Worm (Caenorhabditis elegans) whole organism, mixed stage, embryonic: Measurements from ENCODE around the gene twk-42.

Source experiments
- M03D4.4 ChIP-seq: sonication (generic microtip); optimal IDR thresholded peaks from 2 replicates; lab custom pipeline; 2017; ENCODE audit warnings: mild to moderate bottlenecking, missing genetic modification characterization, missing compliant biosample characterization
- bed-3 ChIP-seq: fragments of 200-800 bp; sonication (Bioruptor generic); optimal IDR thresholded peaks from 3 replicates; lab custom pipeline; 2018; ENCODE audit warnings: mild to moderate bottlenecking, missing genetic modification characterization, moderate library complexity, missing compliant biosample characterization
- blmp-1 ChIP-seq: fragments of 150-350 bp; optimal IDR thresholded peaks from 2 replicates; lab custom pipeline; 2014; ENCODE audit warnings: missing biosample characterization, missing genetic modification characterization
- ceh-39 ChIP-seq: fragments of 150-350 bp; optimal IDR thresholded peaks from 2 replicates; lab custom pipeline; 2014; ENCODE audit warnings: missing biosample characterization, missing genetic modification characterization
- ceh-43 ChIP-seq: fragments of 200-800 bp; sonication (Bioruptor generic); optimal IDR thresholded peaks from 2 replicates; lab custom pipeline; 2018; ENCODE audit warnings: mild to moderate bottlenecking, missing genetic modification characterization, moderate library complexity, missing compliant biosample characterization
- ceh-83 ChIP-seq: fragments of 200-800 bp; sonication (Bioruptor generic); optimal IDR thresholded peaks from 2 replicates; lab custom pipeline; 2018; ENCODE audit warnings: mild to moderate bottlenecking, missing genetic modification characterization, missing compliant biosample characterization
- ces-1 ChIP-seq: fragments of 150-350 bp; optimal IDR thresholded peaks from 2 replicates; lab custom pipeline; 2014; ENCODE audit warnings: missing biosample characterization, missing genetic modification reagents, missing genetic modification characterization
- cnd-1 ChIP-seq: fragments of 200-800 bp; sonication (Bioruptor generic); optimal IDR thresholded peaks from 2 replicates; lab custom pipeline; 2018; ENCODE audit warnings: mild to moderate bottlenecking, missing genetic modification characterization, missing compliant biosample characterization
- elt-1 ChIP-seq: sonication (generic microtip); optimal IDR thresholded peaks from 2 replicates; lab custom pipeline; 2017; ENCODE audit warnings: missing genetic modification characterization, mild to moderate bottlenecking, missing compliant biosample characterization, antibody characterized with exemption, moderate library complexity, borderline replicate concordance; ENCODE audit not compliant: insufficient read depth
- elt-3 ChIP-seq: fragments of 150-350 bp; optimal IDR thresholded peaks from 2 replicates; lab custom pipeline; 2014; ENCODE audit warnings: missing biosample characterization, missing genetic modification characterization
- flh-1 ChIP-seq: fragments of 200-800 bp; sonication (Bioruptor generic); optimal IDR thresholded peaks from 2 replicates; lab custom pipeline; 2018; ENCODE audit warnings: mild to moderate bottlenecking, missing genetic modification characterization, moderate library complexity, missing compliant biosample characterization
- ham-2 ChIP-seq: fragments of 200-800 bp; sonication (Bioruptor generic); optimal IDR thresholded peaks from 2 replicates; lab custom pipeline; 2018; ENCODE audit warnings: mild to moderate bottlenecking, missing genetic modification characterization, missing compliant biosample characterization
- lin-32 ChIP-seq: fragments of 200-800 bp; sonication (Bioruptor generic); optimal IDR thresholded peaks from 2 replicates; lab custom pipeline; 2018; ENCODE audit warnings: mild to moderate bottlenecking, missing genetic modification characterization, missing compliant biosample characterization
- lsy-2 ChIP-seq: fragments of 150-350 bp; optimal IDR thresholded peaks from 2 replicates; lab custom pipeline; 2014; ENCODE audit warnings: missing biosample characterization, missing genetic modification characterization
- mab-5 ChIP-seq: fragments of 150-350 bp; optimal IDR thresholded peaks from 2 replicates; lab custom pipeline; 2014; ENCODE audit warnings: missing biosample characterization, missing genetic modification characterization
- mep-1 ChIP-seq: fragments of 150-350 bp; optimal IDR thresholded peaks from 2 replicates; lab custom pipeline; 2017; ENCODE audit warnings: missing biosample characterization, missing genetic modification reagents, missing genetic modification characterization, inconsistent platforms
- mls-2 ChIP-seq: sonication (generic microtip); optimal IDR thresholded peaks from 2 replicates; lab custom pipeline; 2016; ENCODE audit warnings: mild to moderate bottlenecking, missing genetic modification characterization, moderate library complexity, missing compliant biosample characterization
- nhr-12 ChIP-seq: fragments of 150-350 bp; optimal IDR thresholded peaks from 2 replicates; lab custom pipeline; 2014; ENCODE audit warnings: missing biosample characterization, missing genetic modification characterization
- nhr-2 ChIP-seq: fragments of 150-350 bp; optimal IDR thresholded peaks from 2 replicates; lab custom pipeline; 2014; ENCODE audit warnings: missing biosample characterization, missing genetic modification characterization
- nhr-237 ChIP-seq: fragments of 150-350 bp; optimal IDR thresholded peaks from 2 replicates; lab custom pipeline; 2014; ENCODE audit warnings: missing biosample characterization, missing genetic modification characterization
- nhr-28 ChIP-seq: fragments of 150-350 bp; optimal IDR thresholded peaks from 2 replicates; lab custom pipeline; 2014; ENCODE audit warnings: missing biosample characterization, missing genetic modification characterization
- nhr-76 ChIP-seq: sonication (generic microtip); optimal IDR thresholded peaks from 2 replicates; lab custom pipeline; 2017; ENCODE audit warnings: missing biosample characterization, missing genetic modification characterization
- pha-4 ChIP-seq: fragments of 150-350 bp; optimal IDR thresholded peaks from 2 replicates; lab custom pipeline; 2018; ENCODE audit warnings: missing biosample characterization, missing genetic modification reagents, missing genetic modification characterization
- sem-2 ChIP-seq: fragments of 200-800 bp; sonication (Bioruptor generic); optimal IDR thresholded peaks from 2 replicates; lab custom pipeline; 2018; ENCODE audit warnings: mild to moderate bottlenecking, missing genetic modification characterization, missing compliant biosample characterization
- snpc-4 ChIP-seq: fragments of 150-350 bp; optimal IDR thresholded peaks from 2 replicates; lab custom pipeline; 2014; ENCODE audit warnings: missing biosample characterization, missing genetic modification characterization
- sptf-1 ChIP-seq: sonication (generic microtip); optimal IDR thresholded peaks from 2 replicates; lab custom pipeline; 2017; ENCODE audit warnings: mild to moderate bottlenecking, missing genetic modification characterization, moderate library complexity, missing compliant biosample characterization
- tbx-8 ChIP-seq: fragments of 200-800 bp; sonication (Bioruptor generic); optimal IDR thresholded peaks from 2 replicates; lab custom pipeline; 2018; ENCODE audit warnings: mild to moderate bottlenecking, missing genetic modification characterization, moderate library complexity, missing compliant biosample characterization
- unc-120 ChIP-seq: sonication (generic microtip); optimal IDR thresholded peaks from 2 replicates; lab custom pipeline; 2017; ENCODE audit warnings: missing genetic modification characterization, missing compliant biosample characterization; ENCODE audit not compliant: poor library complexity, severe bottlenecking
- unc-39 ChIP-seq: fragments of 150-350 bp; optimal IDR thresholded peaks from 2 replicates; lab custom pipeline; 2014; ENCODE audit warnings: missing biosample characterization, missing genetic modification characterization
- unc-62 ChIP-seq: fragments of 150-350 bp; optimal IDR thresholded peaks from 2 replicates; lab custom pipeline; 2014; ENCODE audit warnings: missing biosample characterization, missing genetic modification reagents, missing genetic modification characterization
- zip-8 ChIP-seq: fragments of 150-350 bp; optimal IDR thresholded peaks from 2 replicates; lab custom pipeline; 2014; ENCODE audit warnings: missing biosample characterization, missing genetic modification characterization
- ztf-11 ChIP-seq: fragments of 150-350 bp; optimal IDR thresholded peaks from 2 replicates; lab custom pipeline; 2014; ENCODE audit warnings: missing biosample characterization, missing genetic modification characterization

The twk-42 gene

DNA sequence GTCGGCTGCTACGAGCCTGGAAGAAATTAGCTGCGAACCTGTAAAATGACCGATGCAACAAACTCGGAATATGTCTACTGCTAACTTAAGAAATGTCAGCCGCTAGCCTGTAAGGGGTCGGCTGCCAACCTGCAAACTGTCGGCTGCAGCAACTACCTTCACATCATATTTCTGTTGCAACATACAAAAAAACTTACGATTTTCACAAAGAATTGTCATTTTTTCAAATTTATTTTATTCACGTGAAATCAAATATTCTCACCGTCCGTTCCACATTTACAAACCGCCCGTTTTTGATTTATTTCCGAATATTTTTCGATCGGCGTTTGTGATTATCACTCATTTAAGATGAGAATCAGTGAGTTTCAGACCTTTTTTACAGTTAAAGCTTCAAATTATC is 32.8 kb downstream of the twk-42 start, which contains the start of gene Y26G10.6:
Gene Y26G10.6 (plus strand): TSS at position 301 of the 400 bp plus-strand sequence.
- TF ChIP-seq pha-4 (tag; lab: Kevin White, UChicago) (no peak), ces-1 (GFP tag; lab: Kevin White, UChicago) (no peak), M03D4.4 (tag; lab: Kevin White, UChicago) (no peak), nhr-237 (tag; lab: Kevin White, UChicago) (no peak), lsy-2 (tag; lab: Kevin White, UChicago) (no peak), nhr-76 (tag; lab: Kevin White, UChicago) (no peak), nhr-12 (tag; lab: Kevin White, UChicago) (no peak), elt-1 (tag; lab: Kevin White, UChicago) (no peak), ceh-39 (tag; lab: Kevin White, UChicago) (no peak), snpc-4 (tag; lab: Kevin White, UChicago) (no peak), lin-32 (GFP tag; lab: Kevin White, UChicago) (no peak), nhr-2 (tag; lab: Kevin White, UChicago) (no peak), nhr-28 (tag; lab: Kevin White, UChicago) (no peak), bed-3 (GFP tag; lab: Kevin White, UChicago) (no peak), blmp-1 (tag; lab: Kevin White, UChicago) (no peak), mab-5 (tag; lab: Kevin White, UChicago) (no peak), unc-120 (tag; lab: Kevin White, UChicago) (no peak), flh-1 (GFP tag; lab: Kevin White, UChicago) (no peak), ceh-83 (GFP tag; lab: Kevin White, UChicago) (no peak)

ce11 chrV:17699097-17699496 is 33.3 kb downstream of the twk-42 start, which contains the start of gene Y26G10.4:
Gene Y26G10.4 (minus strand): TSS chrV:17699197.
- TF ChIP-seq elt-3 (tag; lab: Kevin White, UChicago) = no peak
- TF ChIP-seq sptf-1 = no peak
- no peak for TF ChIP-seq mep-1 (tag; lab: Kevin White, UChicago)
- TF ChIP-seq lin-32 (GFP tag; lab: Kevin White, UChicago) = no peak
- no peak for TF ChIP-seq cnd-1 (tag; lab: Kevin White, UChicago)
- no peak for TF ChIP-seq ceh-43
- TF ChIP-seq snpc-4 (tag; lab: Kevin White, UChicago) = no peak
- TF ChIP-seq mls-2 (tag; lab: Kevin White, UChicago) = no peak
- no peak for TF ChIP-seq unc-39 (tag; lab: Kevin White, UChicago)
- no peak for TF ChIP-seq unc-120 (tag; lab: Kevin White, UChicago)
- TF ChIP-seq bed-3 (GFP tag; lab: Kevin White, UChicago) = no peak
- TF ChIP-seq tbx-8 (GFP tag; lab: Kevin White, UChicago) = no peak
- TF ChIP-seq ces-1 (GFP tag; lab: Kevin White, UChicago) = no peak
- no peak for TF ChIP-seq sem-2 (GFP tag; lab: Kevin White, UChicago)

ce11 chrV:17696753-17697152 is 35.7 kb downstream of the twk-42 start, which contains the start of gene spp-29:
Gene spp-29 (minus strand): TSS chrV:17696853.
- no peak for TF ChIP-seq bed-3 (GFP tag; lab: Kevin White, UChicago)
- TF ChIP-seq nhr-2 (tag; lab: Kevin White, UChicago) = no peak
- TF ChIP-seq nhr-237 (tag; lab: Kevin White, UChicago) = no peak
- TF ChIP-seq ham-2 (GFP tag; lab: Kevin White, UChicago) = no peak
- no peak for TF ChIP-seq pha-4 (tag; lab: Kevin White, UChicago)
- no peak for TF ChIP-seq tbx-8 (GFP tag; lab: Kevin White, UChicago)
- no peak for TF ChIP-seq sem-2 (GFP tag; lab: Kevin White, UChicago)
- TF ChIP-seq lsy-2 (tag; lab: Kevin White, UChicago) = no peak
- TF ChIP-seq ztf-11 = no peak
- TF ChIP-seq nhr-12 (tag; lab: Kevin White, UChicago) = no peak
- no peak for TF ChIP-seq zip-8 (tag; lab: Kevin White, UChicago)
- TF ChIP-seq blmp-1 (tag; lab: Kevin White, UChicago) = no peak
- no peak for TF ChIP-seq unc-62 (GFP tag; lab: Kevin White, UChicago)

DNA sequence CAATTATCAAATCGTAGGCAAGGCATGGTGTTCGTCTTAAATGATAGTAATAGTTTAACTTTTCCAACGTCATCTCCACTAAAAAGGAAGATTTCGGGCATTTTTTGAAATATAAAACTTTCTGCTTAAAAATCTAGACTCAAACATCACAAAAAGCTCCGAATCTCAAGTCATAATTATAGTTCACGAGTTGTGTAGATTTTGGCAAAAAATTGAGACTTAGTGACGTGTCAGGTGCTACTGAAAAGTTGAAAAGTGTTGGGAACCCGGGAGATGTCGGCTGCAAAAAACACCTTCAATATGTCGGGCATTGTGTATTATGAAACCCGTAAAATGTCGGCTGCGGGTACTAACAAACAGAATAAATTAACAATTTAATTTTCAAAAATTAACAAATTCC is 36.6 kb downstream of the twk-42 start, which contains the start of gene Y26G10.1:
Gene Y26G10.1 (minus strand): TSS at position 101 of the 400 bp plus-strand sequence.
- TF ChIP-seq sem-2 (GFP tag; lab: Kevin White, UChicago) = no peak
- TF ChIP-seq elt-1 (tag; lab: Kevin White, UChicago) = no peak
- no peak for TF ChIP-seq mls-2 (tag; lab: Kevin White, UChicago)
- no peak for TF ChIP-seq tbx-8 (GFP tag; lab: Kevin White, UChicago)
- no peak for TF ChIP-seq ceh-83 (GFP tag; lab: Kevin White, UChicago)
- TF ChIP-seq ztf-11 = no peak
- no peak for TF ChIP-seq ceh-39 (tag; lab: Kevin White, UChicago)
- TF ChIP-seq unc-62 (GFP tag; lab: Kevin White, UChicago) = no peak
- no peak for TF ChIP-seq lin-32 (GFP tag; lab: Kevin White, UChicago)
- no peak for TF ChIP-seq ces-1 (GFP tag; lab: Kevin White, UChicago)
